Fruit fly (Drosophila melanogaster) whole organism, pupa: ENCODE measurements around the gene IntS10.

ENCODE experiments used
- CG14655 ChIP-seq: fragments of 200-800 bp; sonication (Bioruptor generic); optimal IDR thresholded peaks from 3 replicates; lab custom pipeline; 2017; ENCODE audit warnings: mild to moderate bottlenecking, missing biosample characterization, missing genetic modification reagents, missing genetic modification characterization
- CG15710 ChIP-seq: fragments of 200-800 bp; sonication (Bioruptor generic); optimal IDR thresholded peaks from 2 replicates; lab custom pipeline; 2018; ENCODE audit warnings: missing biosample characterization, mild to moderate bottlenecking, missing genetic modification characterization, moderate library complexity
- CG17806 ChIP-seq: fragments of 200-800 bp; sonication (Bioruptor generic); optimal IDR thresholded peaks from 2 replicates; lab custom pipeline; 2018; ENCODE audit warnings: missing biosample characterization, mild to moderate bottlenecking, missing genetic modification characterization, moderate library complexity
- CG4496 ChIP-seq: fragments of 200-800 bp; sonication (Bioruptor generic); IDR thresholded peaks from 3 replicates; pipeline ENCODE4 v1.3.6; 2022; ENCODE audit warnings: missing biosample characterization, missing genetic modification characterization
- CG9948 ChIP-seq: fragments of 200-800 bp; sonication (Bioruptor generic); optimal IDR thresholded peaks from 2 replicates; lab custom pipeline; 2018; ENCODE audit warnings: missing biosample characterization, mild to moderate bottlenecking, missing genetic modification characterization, moderate library complexity
- EcR ChIP-seq: fragments of 200-800 bp; sonication (Bioruptor generic); optimal IDR thresholded peaks from 3 replicates; lab custom pipeline; 2019; ENCODE audit warnings: missing biosample characterization, missing genetic modification characterization, mild to moderate bottlenecking, moderate library complexity, missing genetic modification reagents

- TF ChIP-seq EcR (GFP tag; lab: Kevin White, UChicago) (no peak), CG14655 (GFP tag; lab: Kevin White, UChicago) (peak; percentile 17), CG4496 (GFP tag; lab: Robert Waterston, UW) (no peak), CG15710 (no peak), CG17806 (no peak), CG9948 (tag; lab: Kevin White, UChicago) (no peak)
Measured at dm6 chr3L:3825884-3826283, 19.4 kb downstream of the IntS10 start.
